Fruit fly (Drosophila melanogaster): Measurements from ENCODE around the gene CG14717.

Gene CG14717

DNA sequence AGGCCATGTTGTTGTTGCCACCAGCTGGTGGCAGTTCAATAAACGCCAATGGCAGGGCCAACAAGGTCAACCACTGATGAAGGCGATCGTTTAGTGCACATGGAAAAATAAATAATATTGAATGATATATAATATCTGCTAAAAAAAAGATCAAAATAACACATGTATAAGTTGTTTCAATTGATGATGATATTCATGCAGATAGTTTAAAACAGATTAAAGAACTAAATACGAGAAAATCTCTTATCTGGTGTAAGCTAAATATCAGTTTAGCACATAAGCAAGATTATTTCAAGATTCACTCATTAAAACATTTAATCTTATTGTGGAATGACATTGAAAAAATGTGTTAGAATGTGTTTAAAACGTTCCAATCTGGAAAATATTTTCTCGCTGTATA is 32.9 kb upstream of the CG14717 start (continued):
- TF ChIP-seq CG18599 (GFP tag; optimal IDR thresholded peaks at IDR 0.05) (no peak), aop (GFP tag; IDR thresholded peaks at IDR 0.05) (no peak), croc (GFP tag; conservative IDR thresholded peaks at IDR 0.05) (no peak), CG12769 (tag; optimal IDR thresholded peaks at IDR 0.05) (no peak), CG7556 (GFP tag; optimal IDR thresholded peaks at IDR 0.05) (peak; percentile 57), CG9817 (tag; optimal IDR thresholded peaks at IDR 0.05) (no peak), btn (GFP tag; optimal IDR thresholded peaks at IDR 0.05) (no peak), Neu2 (GFP tag; optimal IDR thresholded peaks at IDR 0.05; ENCODE audit: borderline replicate concordance) (no peak), sisA (GFP tag; IDR thresholded peaks at IDR 0.05) (peak; percentile 35; the same call in 1 of the 2 replicates), CG12219 (GFP tag; optimal IDR thresholded peaks at IDR 0.05) (peak; percentile 4), CG12391 (tag; optimal IDR thresholded peaks at IDR 0.05) (peak; percentile 65), unc-4 (GFP tag; IDR thresholded peaks at IDR 0.05; ENCODE audit: partially characterized antibody) (no peak), Myb (GFP tag; optimal IDR thresholded peaks at IDR 0.05) (no peak), fru (optimal IDR thresholded peaks at IDR 0.05) (no peak), otp (GFP tag; IDR thresholded peaks at IDR 0.05) (no peak), cwo (GFP tag; optimal IDR thresholded peaks at IDR 0.05) (peak; percentile 31), CG13287 (GFP tag; IDR thresholded peaks at IDR 0.05; ENCODE audit: partially characterized antibody) (no peak), H15 (GFP tag; IDR thresholded peaks at IDR 0.05) (no peak), HHEX (GFP tag; optimal IDR thresholded peaks at IDR 0.05) (no peak), NFAT (GFP tag; IDR thresholded peaks at IDR 0.05) (no peak), onecut (GFP tag; IDR thresholded peaks at IDR 0.05) (no peak), prd (optimal IDR thresholded peaks at IDR 0.05) (no peak), prd (GFP tag; IDR thresholded peaks at IDR 0.05) (peak; percentile 34; the same call in 1 of the 3 replicates), CG16813 (GFP tag; IDR thresholded peaks at IDR 0.05; ENCODE audit: partially characterized antibody) (no peak), CG6854 (GFP tag; optimal IDR thresholded peaks at IDR 0.05) (no peak), MTF-1 (GFP tag; optimal IDR thresholded peaks at IDR 0.05; ENCODE audit: borderline replicate concordance) (no peak), CG13894 (tag; optimal IDR thresholded peaks at IDR 0.05) (no peak), h (optimal IDR thresholded peaks at IDR 0.05) (no peak), tio (GFP tag; optimal IDR thresholded peaks at IDR 0.05) (no peak), Scr (GFP tag; IDR thresholded peaks at IDR 0.05; ENCODE audit: partially characterized antibody) (no peak), CG10366 (GFP tag; IDR thresholded peaks at IDR 0.05) (peak; percentile 8; the same call in 1 of the 2 replicates), CG2120 (GFP tag; optimal IDR thresholded peaks at IDR 0.05) (no peak), slbo (GFP tag; IDR thresholded peaks at IDR 0.05) (peak; percentile 30; the same call in 1 of the 2 replicates), pita (GFP tag; optimal IDR thresholded peaks at IDR 0.05) (no peak), nau (GFP tag; optimal IDR thresholded peaks at IDR 0.05) (no peak), CG8944 (GFP tag; optimal IDR thresholded peaks at IDR 0.05) (no peak), repo (GFP tag; optimal IDR thresholded peaks at IDR 0.05) (no peak), zfh2 (GFP tag; optimal IDR thresholded peaks at IDR 0.05) (no peak), slp2 (GFP tag; optimal IDR thresholded peaks at IDR 0.05) (no peak), hkb (optimal IDR thresholded peaks at IDR 0.05) (no peak), hkb (GFP tag; IDR thresholded peaks at IDR 0.05) (peak; percentile 38; the same call in 1 of the 2 replicates), fd96Cb (tag; optimal IDR thresholded peaks at IDR 0.05) (peak; percentile 56), gt (GFP tag; IDR thresholded peaks at IDR 0.05) (no peak), CG30431 (GFP tag; optimal IDR thresholded peaks at IDR 0.05) (no peak), Drgx (GFP tag; IDR thresholded peaks at IDR 0.05) (no peak), CG31224 (GFP tag; IDR thresholded peaks at IDR 0.05) (no peak), lbe (GFP tag; optimal IDR thresholded peaks at IDR 0.05) (no peak), ranshi (GFP tag; IDR thresholded peaks at IDR 0.05) (no peak), al (GFP tag; IDR thresholded peaks at IDR 0.05) (no peak), D19A (tag; optimal IDR thresholded peaks at IDR 0.05) (peak; percentile 50), CG4282 (GFP tag; optimal IDR thresholded peaks at IDR 0.05) (no peak), Doc3 (GFP tag; IDR thresholded peaks at IDR 0.05; ENCODE audit: partially characterized antibody) (no peak), Med (GFP tag) (no peak)
